Worm (Caenorhabditis elegans) whole organism, L3 larva: ENCODE data around the gene T25B6.4.

ENCODE experiments used
- aly-2 ChIP-seq: fragments of 150-350 bp; optimal IDR thresholded peaks from 2 replicates; lab custom pipeline; 2014; ENCODE audit warnings: missing biosample characterization, missing genetic modification characterization
- ceh-16 ChIP-seq: sonication (generic microtip); optimal IDR thresholded peaks from 2 replicates; lab custom pipeline; 2017; ENCODE audit warnings: missing biosample characterization, missing genetic modification characterization
- elt-1 ChIP-seq: fragments of 150-350 bp; optimal IDR thresholded peaks from 2 replicates; lab custom pipeline; 2014; ENCODE audit warnings: missing biosample characterization, missing genetic modification characterization
- lin-15B ChIP-seq: fragments of 150-350 bp; optimal IDR thresholded peaks from 2 replicates; lab custom pipeline; 2014; ENCODE audit warnings: missing biosample characterization, missing genetic modification characterization
- nhr-11 ChIP-seq: fragments of 150-350 bp; optimal IDR thresholded peaks from 2 replicates; lab custom pipeline; 2014; ENCODE audit warnings: missing biosample characterization, missing genetic modification characterization
- pha-4 ChIP-seq: fragments of 150-350 bp; optimal IDR thresholded peaks from 2 replicates; lab custom pipeline; 2014; ENCODE audit warnings: missing biosample characterization, missing genetic modification reagents, missing genetic modification characterization
- sea-2 ChIP-seq: fragments of 150-350 bp; sonication (generic microtip); optimal IDR thresholded peaks from 4 replicates; lab custom pipeline; 2014; ENCODE audit warnings: missing biosample characterization, missing genetic modification reagents, missing genetic modification characterization
- snpc-4 ChIP-seq: fragments of 150-350 bp; optimal IDR thresholded peaks from 2 replicates; lab custom pipeline; 2014; ENCODE audit warnings: missing biosample characterization, missing genetic modification characterization
- unc-39 ChIP-seq: sonication (generic microtip); optimal IDR thresholded peaks from 4 replicates; lab custom pipeline; 2017; ENCODE audit warnings: missing biosample characterization, missing genetic modification characterization
- unc-62 ChIP-seq: fragments of 150-350 bp; sonication (generic microtip); optimal IDR thresholded peaks from 4 replicates; lab custom pipeline; 2014; ENCODE audit warnings: missing biosample characterization, missing genetic modification reagents, missing genetic modification characterization
- zag-1 ChIP-seq: fragments of 150-350 bp; optimal IDR thresholded peaks from 2 replicates; lab custom pipeline; 2014; ENCODE audit warnings: missing biosample characterization, missing genetic modification characterization
- ztf-11 ChIP-seq: fragments of 150-350 bp; optimal IDR thresholded peaks from 2 replicates; lab custom pipeline; 2014; ENCODE audit warnings: missing biosample characterization, missing genetic modification characterization

DNA sequence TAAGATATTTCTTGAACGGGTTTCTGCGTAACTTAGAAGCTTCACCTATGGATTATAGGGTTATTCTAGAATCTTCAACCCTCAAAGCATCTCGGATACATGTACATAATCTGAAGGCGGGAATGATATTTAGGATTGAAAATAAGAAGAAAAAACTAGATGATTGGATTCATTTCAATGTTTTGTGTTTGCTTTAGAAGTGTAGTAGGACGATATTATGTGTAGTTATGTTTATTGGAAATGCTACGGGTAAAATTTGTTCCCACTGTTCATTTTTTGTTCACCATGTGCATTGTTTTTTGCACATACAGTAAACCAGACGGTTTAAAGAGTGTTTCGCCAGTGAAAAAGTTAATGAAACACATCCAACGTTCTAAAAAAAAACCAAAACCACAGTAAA, 4.0 kb upstream of the T25B6.4 start:
- TF ChIP-seq aly-2 = no peak
- no peak for TF ChIP-seq unc-62
- no peak for TF ChIP-seq zag-1 (tag; lab: Kevin White, UChicago)
- no peak for TF ChIP-seq unc-39
- TF ChIP-seq snpc-4 (tag; lab: Kevin White, UChicago) = no peak
- TF ChIP-seq sea-2 = no peak
- no peak for TF ChIP-seq nhr-11
- no peak for TF ChIP-seq elt-1 (tag; lab: Kevin White, UChicago)
- no peak for TF ChIP-seq ztf-11 (tag; lab: Kevin White, UChicago)
- TF ChIP-seq ceh-16 (tag; lab: Kevin White, UChicago) = no peak
- no peak for TF ChIP-seq pha-4 (tag; lab: Kevin White, UChicago)
- no peak for TF ChIP-seq lin-15B (tag; lab: Kevin White, UChicago)
